Worm (Caenorhabditis elegans): ENCODE results near the gene sri-37.
A peak's percentile ranks its signal among the peaks of the same experiment; 100 is the strongest.
"Not testable (repeated sequence)": the region's sequence is repeated elsewhere in the genome, so short reads cannot be mapped to it uniquely, and the experiment has no call there.

sri-37 gene

DNA sequence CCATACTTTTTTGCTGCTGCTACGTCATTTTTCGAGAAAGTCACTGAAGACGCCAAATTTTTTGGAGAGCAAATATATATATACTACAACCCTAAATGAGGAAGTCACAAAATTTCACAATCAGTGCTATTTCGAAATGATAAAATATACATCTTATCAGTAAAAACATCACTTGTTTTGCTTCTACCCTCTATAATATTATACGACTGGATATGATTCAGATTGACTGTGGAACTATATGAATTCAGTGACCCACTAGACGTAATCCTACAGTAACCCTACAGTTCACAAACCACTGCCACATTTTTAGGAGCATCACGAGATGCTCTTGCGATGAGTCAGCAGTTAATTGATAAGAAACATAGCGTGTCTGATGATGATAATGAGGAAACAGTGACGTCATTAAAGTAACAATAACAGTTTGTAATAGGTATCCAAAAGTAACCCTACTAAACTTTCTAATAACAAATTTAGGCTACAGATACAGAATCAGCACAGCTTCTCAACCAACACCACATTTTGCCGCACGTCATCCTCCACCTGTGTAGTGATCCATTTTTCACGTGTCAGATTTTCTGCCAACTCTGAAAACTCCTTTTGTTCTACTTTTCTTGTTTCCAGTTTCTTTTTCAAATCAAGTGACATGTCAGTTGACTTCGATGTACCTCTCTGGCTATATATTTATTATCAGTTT, 42.4 kb upstream of the sri-37 start, which contains the start of the genes F33H12.7 and sri-39:
F33H12.7 (minus strand) TSS at position 51 of the 694 bp plus-strand sequence.
sri-39 (plus strand) TSS at position 644 of the 694 bp plus-strand sequence.
- TF ChIP-seq cebp-1 (GFP tag; IDR thresholded peaks at IDR 0.05) (peak; percentile 38; the same call in 1 of the 2 replicates), cebp-1 (tag; optimal IDR thresholded peaks at IDR 0.05) (peak; percentile 83), atf-7 (tag; optimal IDR thresholded peaks at IDR 0.05) (peak; percentile 94), nhr-80 (tag; optimal IDR thresholded peaks at IDR 0.05) (peak; percentile 62), let-526 (GFP tag; IDR thresholded peaks at IDR 0.05) (no peak)

DNA sequence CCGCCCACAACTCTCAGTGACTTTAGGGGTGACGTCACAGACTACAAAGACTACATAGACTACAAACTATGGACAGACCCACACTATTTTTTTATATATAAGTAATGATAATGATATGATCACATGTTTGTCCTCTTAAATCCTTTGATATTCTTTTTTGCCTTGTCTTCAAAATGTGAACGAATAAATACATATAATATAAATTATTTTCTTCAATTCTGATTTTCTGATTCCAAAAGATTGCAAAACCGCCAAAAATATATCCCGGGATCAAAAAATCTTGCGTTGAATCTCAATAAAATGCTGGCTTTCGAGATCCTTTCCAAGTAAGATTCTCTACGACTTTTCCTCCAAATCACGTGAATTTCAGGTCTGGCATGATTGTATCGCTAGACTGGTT, 29.2 kb upstream of the sri-37 start, which contains the start of gene F33H12.1:
F33H12.1 (plus strand) TSS at position 301 of the 400 bp plus-strand sequence.
- not testable (repeated sequence) for TF ChIP-seq ama-1 (optimal IDR thresholded peaks at IDR 0.05); ama-1 (GFP tag; optimal IDR thresholded peaks at IDR 0.05); attf-3 (GFP tag; conservative IDR thresholded peaks at IDR 0.05); ceh-40 (GFP tag; IDR thresholded peaks at IDR 0.05)

DNA sequence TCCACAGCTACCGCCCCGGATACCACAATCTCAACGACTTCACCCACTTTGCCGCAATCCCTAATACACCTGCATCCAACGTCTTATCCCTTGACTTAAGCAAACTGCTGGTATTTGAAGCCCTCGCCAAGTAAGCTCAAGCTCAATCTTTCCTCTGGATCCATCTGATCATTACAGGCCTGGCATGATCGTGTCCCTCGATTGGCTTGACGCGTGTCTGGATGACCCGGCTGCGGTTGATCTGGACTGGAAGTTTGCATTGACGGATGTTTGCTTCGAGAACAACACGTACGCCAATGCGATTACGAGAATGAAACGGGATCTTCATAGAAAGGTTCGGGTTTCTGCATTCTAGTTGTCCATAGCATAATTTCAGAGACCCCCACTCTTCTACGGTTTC, 28.4 kb upstream of the sri-37 start:
- TF ChIP-seq madf-3 (GFP tag; IDR thresholded peaks at IDR 0.05) (no peak), K12H6.12 (tag; optimal IDR thresholded peaks at IDR 0.05) (no peak), nhr-27 (tag; optimal IDR thresholded peaks at IDR 0.05) (no peak), hsf-1 (GFP tag; IDR thresholded peaks at IDR 0.05) (no peak), K11D2.4 (GFP tag; IDR thresholded peaks at IDR 0.05) (no peak), rec-8 (tag; optimal IDR thresholded peaks at IDR 0.05) (no peak), ztf-3 (GFP tag; optimal IDR thresholded peaks at IDR 0.05) (no peak), F52B5.7 (tag; optimal IDR thresholded peaks at IDR 0.05) (no peak), C17E4.6 (GFP tag; IDR thresholded peaks at IDR 0.05) (no peak)

- TF ChIP-seq F10E7.11 (tag; optimal IDR thresholded peaks at IDR 0.05) (no peak), pbrm-1 (GFP tag; IDR thresholded peaks at IDR 0.05) (no peak), snpc-1.1 (tag; optimal IDR thresholded peaks at IDR 0.05; ENCODE audit: insufficient read depth) (no peak), B0035.1 (tag; optimal IDR thresholded peaks at IDR 0.05) (no peak), lsl-1 (GFP tag; optimal IDR thresholded peaks at IDR 0.05) (no peak), ztf-18 (tag; optimal IDR thresholded peaks at IDR 0.05) (no peak), D2030.7 (GFP tag; IDR thresholded peaks at IDR 0.05) (no peak), let-607 (tag; optimal IDR thresholded peaks at IDR 0.05) (no peak), ztf-22 (GFP tag; optimal IDR thresholded peaks at IDR 0.05) (no peak)
Observed at ce11 chrII:2605319-2605718, 24.1 kb upstream of the sri-37 start, which contains the start of gene sri-77. sri-77 (minus strand) TSS chrII:2605419.

DNA sequence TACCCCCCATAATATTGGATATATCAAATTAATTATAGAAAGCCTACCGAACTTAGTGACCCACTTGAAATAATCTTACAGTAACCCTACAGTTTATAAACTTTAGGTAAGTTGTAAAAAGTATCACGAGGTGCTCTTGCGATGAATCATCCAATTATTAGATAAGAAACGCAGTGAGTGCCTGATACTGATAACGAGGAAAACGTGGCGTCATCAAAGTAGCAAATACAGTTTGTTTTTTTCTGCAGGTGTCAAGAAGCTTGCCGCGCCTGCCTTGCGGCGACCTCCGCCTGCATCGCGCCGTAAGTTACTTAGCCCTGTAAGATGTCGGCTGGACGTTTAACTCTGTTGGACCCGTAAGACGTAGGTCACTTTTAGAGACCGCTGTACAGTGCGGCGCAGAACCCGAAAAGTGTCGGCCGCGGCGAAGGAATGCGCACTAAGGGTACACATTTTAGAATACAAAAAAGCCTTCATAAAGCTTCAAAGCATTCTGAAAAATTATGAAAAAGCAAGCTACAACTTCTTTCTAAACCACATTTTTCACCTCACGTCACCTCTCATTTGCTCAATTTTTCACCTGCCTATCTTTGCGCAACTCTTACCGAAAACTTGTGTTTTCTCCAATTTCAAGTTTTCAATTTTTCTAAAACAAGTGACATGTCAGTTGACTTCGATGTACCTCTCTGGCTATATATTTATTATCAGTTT, 19.0 kb upstream of the sri-37 start, which contains the start of gene sri-38:
sri-38 (plus strand) TSS at position 661 of the 711 bp plus-strand sequence.
- no peak for TF ChIP-seq ztf-18 (tag; optimal IDR thresholded peaks at IDR 0.05)
- no peak for TF ChIP-seq ama-1 (optimal IDR thresholded peaks at IDR 0.05)
- no peak for TF ChIP-seq ama-1 (GFP tag; optimal IDR thresholded peaks at IDR 0.05)
- TF ChIP-seq F22D6.2 (tag; optimal IDR thresholded peaks at IDR 0.05) = no peak
- TF ChIP-seq dox-1 (GFP tag; IDR thresholded peaks at IDR 0.05) = peak; percentile 63; the same call in 1 of the 2 replicates
- TF ChIP-seq atf-7 (tag; optimal IDR thresholded peaks at IDR 0.05) = peak; percentile 56
- TF ChIP-seq ztf-3 (GFP tag; optimal IDR thresholded peaks at IDR 0.05) = no peak
- TF ChIP-seq gei-17 (GFP tag; optimal IDR thresholded peaks at IDR 0.05) = no peak
- TF ChIP-seq zfh-2 (GFP tag; conservative IDR thresholded peaks at IDR 0.05) = 0 out of 2 replicates have a peak, but pooled peaks have one; percentile 54
- TF ChIP-seq nhr-80 (tag; optimal IDR thresholded peaks at IDR 0.05) = peak; percentile 67
- TF ChIP-seq attf-5 (GFP tag; optimal IDR thresholded peaks at IDR 0.05) = no peak
- TF ChIP-seq rcor-1 (GFP tag; IDR thresholded peaks at IDR 0.05) = no peak

Data from whole organism, young adult.